Worm (Caenorhabditis elegans) whole organism, L3 larva: ENCODE results near the gene zhit-1.

Source experiments
- ama-1 ChIP-seq: fragments of 150-350 bp; optimal IDR thresholded peaks from 2 replicates; lab custom pipeline; 2018
- egl-27 ChIP-seq: sonication (generic microtip); optimal IDR thresholded peaks from 4 replicates; lab custom pipeline; 2017; ENCODE audit warnings: missing biosample characterization, missing genetic modification reagents, missing genetic modification characterization
- fkh-10 ChIP-seq: sonication (generic microtip); optimal IDR thresholded peaks from 2 replicates; lab custom pipeline; 2017; ENCODE audit warnings: missing biosample characterization, missing genetic modification reagents, missing genetic modification characterization
- fos-1 ChIP-seq: fragments of 150-350 bp; optimal IDR thresholded peaks from 2 replicates; lab custom pipeline; 2014; ENCODE audit warnings: missing biosample characterization, missing genetic modification characterization
- nhr-11 ChIP-seq: fragments of 150-350 bp; optimal IDR thresholded peaks from 2 replicates; lab custom pipeline; 2014; ENCODE audit warnings: missing biosample characterization, missing genetic modification characterization
- nhr-23 ChIP-seq: fragments of 150-350 bp; optimal IDR thresholded peaks from 2 replicates; lab custom pipeline; 2014; ENCODE audit warnings: missing biosample characterization, missing genetic modification reagents, missing genetic modification characterization
- nhr-237 ChIP-seq: fragments of 150-350 bp; optimal IDR thresholded peaks from 2 replicates; lab custom pipeline; 2014; ENCODE audit warnings: missing biosample characterization, missing genetic modification characterization
- pha-4 ChIP-seq: fragments of 150-350 bp; optimal IDR thresholded peaks from 2 replicates; lab custom pipeline; 2014; ENCODE audit warnings: missing biosample characterization, missing genetic modification reagents, missing genetic modification characterization
- pqm-1 ChIP-seq: fragments of 150-350 bp; optimal IDR thresholded peaks from 2 replicates; lab custom pipeline; 2017; ENCODE audit warnings: missing biosample characterization, missing genetic modification characterization, inconsistent platforms
- snpc-4 ChIP-seq: fragments of 150-350 bp; optimal IDR thresholded peaks from 2 replicates; lab custom pipeline; 2014; ENCODE audit warnings: missing biosample characterization, missing genetic modification characterization
- unc-62 ChIP-seq: fragments of 150-350 bp; sonication (generic microtip); optimal IDR thresholded peaks from 4 replicates; lab custom pipeline; 2014; ENCODE audit warnings: missing biosample characterization, missing genetic modification reagents, missing genetic modification characterization
- ztf-11 ChIP-seq: fragments of 150-350 bp; optimal IDR thresholded peaks from 2 replicates; lab custom pipeline; 2014; ENCODE audit warnings: missing biosample characterization, missing genetic modification characterization

ce11 chrV:5584833-5585232, 11.5 kb downstream of the zhit-1 start, which contains the start of gene CD4.11:
- no peak for TF ChIP-seq unc-62 (GFP tag; lab: Kevin White, UChicago)
- no peak for TF ChIP-seq pha-4 (tag; lab: Kevin White, UChicago)
- no peak for TF ChIP-seq snpc-4 (tag; lab: Kevin White, UChicago)
- no peak for TF ChIP-seq pqm-1 (tag; lab: Kevin White, UChicago)
- TF ChIP-seq fos-1 (tag; lab: Kevin White, UChicago), result no peak
- no peak for TF ChIP-seq ztf-11 (tag; lab: Kevin White, UChicago)
- no peak for TF ChIP-seq nhr-23 (tag; lab: Kevin White, UChicago)
- no peak for TF ChIP-seq egl-27 (tag; lab: Kevin White, UChicago)
- TF ChIP-seq nhr-237 (tag; lab: Kevin White, UChicago), result no peak
- TF ChIP-seq fkh-10, result no peak
- TF ChIP-seq nhr-11 (tag; lab: Kevin White, UChicago), result no peak
- TF ChIP-seq ama-1 (lab: Kevin White, UChicago), result no peak
